Worm (Caenorhabditis elegans) whole organism, L3 larva: Measurements from ENCODE around the gene K08E5.1.

Experiments used
- R02D3.7 ChIP-seq: fragments of 150-350 bp; optimal IDR thresholded peaks from 2 replicates; lab custom pipeline; 2014; ENCODE audit warnings: missing biosample characterization, missing genetic modification characterization
- ama-1 ChIP-seq: fragments of 150-350 bp; optimal IDR thresholded peaks from 2 replicates; lab custom pipeline; 2018
- ceh-28 ChIP-seq: fragments of 150-350 bp; optimal IDR thresholded peaks from 2 replicates; lab custom pipeline; 2014; ENCODE audit warnings: missing biosample characterization, missing genetic modification reagents, missing genetic modification characterization
- daf-12 ChIP-seq: fragments of 150-350 bp; optimal IDR thresholded peaks from 2 replicates; lab custom pipeline; 2014; ENCODE audit warnings: missing biosample characterization, missing genetic modification reagents, missing genetic modification characterization
- egl-5 ChIP-seq: fragments of 150-350 bp; optimal IDR thresholded peaks from 2 replicates; lab custom pipeline; 2017; ENCODE audit warnings: missing biosample characterization, missing genetic modification reagents, missing genetic modification characterization, inconsistent platforms
- elt-1 ChIP-seq: fragments of 150-350 bp; optimal IDR thresholded peaks from 2 replicates; lab custom pipeline; 2014; ENCODE audit warnings: missing biosample characterization, missing genetic modification characterization
- elt-2 ChIP-seq: sonication (generic microtip); optimal IDR thresholded peaks from 2 replicates; lab custom pipeline; 2016; ENCODE audit warnings: missing genetic modification reagents, mild to moderate bottlenecking, missing genetic modification characterization, missing compliant biosample characterization
- elt-3 ChIP-seq, 3 experiments: fragments of 150-350 bp in 1 of 3; sonication (generic microtip) in 2 of 3; optimal IDR thresholded peaks; 2 replicates in 2 of 3; 4 replicates in 1 of 3; lab custom pipeline; 2014 to 2017; ENCODE audit warnings: missing biosample characterization in 3 of 3, missing genetic modification characterization in 3 of 3
- fkh-10 ChIP-seq: sonication (generic microtip); optimal IDR thresholded peaks from 2 replicates; lab custom pipeline; 2017; ENCODE audit warnings: missing biosample characterization, missing genetic modification reagents, missing genetic modification characterization
- fkh-2 ChIP-seq: fragments of 150-350 bp; optimal IDR thresholded peaks from 2 replicates; lab custom pipeline; 2014; ENCODE audit warnings: missing biosample characterization, missing genetic modification reagents, missing genetic modification characterization
- hmg-11 ChIP-seq: sonication (generic microtip); optimal IDR thresholded peaks from 2 replicates; lab custom pipeline; 2016; ENCODE audit warnings: missing genetic modification characterization, missing compliant biosample characterization
- jun-1 ChIP-seq: fragments of 150-350 bp; optimal IDR thresholded peaks from 2 replicates; lab custom pipeline; 2014; ENCODE audit warnings: missing biosample characterization, missing genetic modification reagents, missing genetic modification characterization
- lin-15B ChIP-seq: fragments of 150-350 bp; optimal IDR thresholded peaks from 2 replicates; lab custom pipeline; 2014; ENCODE audit warnings: missing biosample characterization, missing genetic modification characterization
- lin-39 ChIP-seq: fragments of 150-350 bp; optimal IDR thresholded peaks from 2 replicates; lab custom pipeline; 2018; ENCODE audit warnings: missing biosample characterization, missing genetic modification reagents, missing genetic modification characterization
- lsy-12 ChIP-seq: sonication (generic microtip); optimal IDR thresholded peaks from 2 replicates; lab custom pipeline; 2016; ENCODE audit warnings: mild to moderate bottlenecking, missing genetic modification characterization, missing compliant biosample characterization
- nfya-1 ChIP-seq: sonication (generic microtip); optimal IDR thresholded peaks from 2 replicates; lab custom pipeline; 2017; ENCODE audit warnings: missing genetic modification characterization, mild to moderate bottlenecking, missing compliant biosample characterization, antibody characterized with exemption, moderate library complexity; ENCODE audit not compliant: insufficient read depth
- nhr-11 ChIP-seq: fragments of 150-350 bp; optimal IDR thresholded peaks from 2 replicates; lab custom pipeline; 2014; ENCODE audit warnings: missing biosample characterization, missing genetic modification characterization
- nhr-12 ChIP-seq: fragments of 150-350 bp; optimal IDR thresholded peaks from 2 replicates; lab custom pipeline; 2014; ENCODE audit warnings: missing biosample characterization, missing genetic modification characterization
- nhr-23 ChIP-seq: fragments of 150-350 bp; optimal IDR thresholded peaks from 2 replicates; lab custom pipeline; 2014; ENCODE audit warnings: missing biosample characterization, missing genetic modification reagents, missing genetic modification characterization
- nhr-25 ChIP-seq: sonication (generic microtip); optimal IDR thresholded peaks from 2 replicates; lab custom pipeline; 2017; ENCODE audit warnings: missing biosample characterization, missing genetic modification characterization
- nhr-28 ChIP-seq: fragments of 150-350 bp; optimal IDR thresholded peaks from 2 replicates; lab custom pipeline; 2014; ENCODE audit warnings: missing biosample characterization, missing genetic modification characterization
- nhr-43 ChIP-seq: sonication (generic microtip); optimal IDR thresholded peaks from 2 replicates; lab custom pipeline; 2016; ENCODE audit warnings: mild to moderate bottlenecking, missing genetic modification characterization, missing compliant biosample characterization; ENCODE audit not compliant: poor library complexity, severe bottlenecking
- nhr-67 ChIP-seq: fragments of 150-350 bp; optimal IDR thresholded peaks from 2 replicates; lab custom pipeline; 2014; ENCODE audit warnings: missing biosample characterization, missing genetic modification characterization
- nhr-76 ChIP-seq: fragments of 150-350 bp; sonication (generic microtip); optimal IDR thresholded peaks from 5 replicates; lab custom pipeline; 2014; ENCODE audit warnings: missing biosample characterization, missing genetic modification characterization
- nhr-77 ChIP-seq: fragments of 150-350 bp; optimal IDR thresholded peaks from 2 replicates; lab custom pipeline; 2014; ENCODE audit warnings: missing biosample characterization, missing genetic modification characterization
- pha-4 ChIP-seq: fragments of 150-350 bp; optimal IDR thresholded peaks from 2 replicates; lab custom pipeline; 2014; ENCODE audit warnings: missing biosample characterization, missing genetic modification reagents, missing genetic modification characterization
- pqm-1 ChIP-seq: fragments of 150-350 bp; optimal IDR thresholded peaks from 2 replicates; lab custom pipeline; 2017; ENCODE audit warnings: missing biosample characterization, missing genetic modification characterization, inconsistent platforms
- sea-2 ChIP-seq: fragments of 150-350 bp; sonication (generic microtip); optimal IDR thresholded peaks from 4 replicates; lab custom pipeline; 2014; ENCODE audit warnings: missing biosample characterization, missing genetic modification reagents, missing genetic modification characterization
- snpc-4 ChIP-seq: fragments of 150-350 bp; optimal IDR thresholded peaks from 2 replicates; lab custom pipeline; 2014; ENCODE audit warnings: missing biosample characterization, missing genetic modification characterization
- tbx-2 ChIP-seq: sonication (generic microtip); optimal IDR thresholded peaks from 2 replicates; lab custom pipeline; 2016; ENCODE audit warnings: mild to moderate bottlenecking, missing genetic modification characterization, missing compliant biosample characterization
- ztf-4 ChIP-seq: fragments of 150-350 bp; optimal IDR thresholded peaks from 2 replicates; lab custom pipeline; 2014; ENCODE audit warnings: missing biosample characterization, missing genetic modification characterization

The K08E5.1 gene

ce11 chrIII:10118818-10119217 lies 27.8 kb downstream of the K08E5.1 start, which contains the start of gene ZK1128.3:
TSS of gene ZK1128.3 (minus strand) at chrIII:10118918.
- no peak for TF ChIP-seq lin-39
- TF ChIP-seq nhr-23 (tag; lab: Kevin White, UChicago), result no peak
- no peak for TF ChIP-seq ceh-28 (tag; lab: Kevin White, UChicago)
- no peak for TF ChIP-seq R02D3.7 (tag; lab: Kevin White, UChicago)
- no peak for TF ChIP-seq nhr-43
- TF ChIP-seq nhr-67 (tag; lab: Kevin White, UChicago), result no peak
- TF ChIP-seq ama-1 (lab: Kevin White, UChicago), result no peak

- peak; percentile 18 for TF ChIP-seq nhr-23 (tag; lab: Kevin White, UChicago)
- TF ChIP-seq ceh-28 (tag; lab: Kevin White, UChicago), result no peak
- TF ChIP-seq R02D3.7 (tag; lab: Kevin White, UChicago), result peak; percentile 85
- peak; percentile 51 for TF ChIP-seq pha-4
- peak; percentile 45 for TF ChIP-seq lin-15B (tag; lab: Kevin White, UChicago)
- TF ChIP-seq nfya-1, result peak; percentile 39
- no peak for TF ChIP-seq ama-1 (lab: Kevin White, UChicago)
Measured at ce11 chrIII:10114662-10115061, 31.9 kb downstream of the K08E5.1 start, which contains the start of the genes ZK1128.1 and mett-10. TSS of gene ZK1128.1 (minus strand) at chrIII:10114760. TSS of gene mett-10 (plus strand) at chrIII:10115036.

ce11 chrIII:10112958-10113357 lies 33.6 kb downstream of the K08E5.1 start, which contains the start of gene vps-29:
TSS of gene vps-29 (minus strand) at chrIII:10113058.
- TF ChIP-seq nhr-11 (tag; lab: Kevin White, UChicago), result no peak
- no peak for TF ChIP-seq daf-12 (tag; lab: Kevin White, UChicago)
- TF ChIP-seq tbx-2 (tag; lab: Kevin White, UChicago), result no peak
- TF ChIP-seq nhr-77 (tag; lab: Kevin White, UChicago), result no peak
- TF ChIP-seq nfya-1, result no peak
- TF ChIP-seq jun-1, result no peak
- TF ChIP-seq nhr-28, result no peak
- no peak for TF ChIP-seq nhr-76 (tag; lab: Kevin White, UChicago)
- no peak for TF ChIP-seq hmg-11
- no peak for TF ChIP-seq ceh-28 (tag; lab: Kevin White, UChicago)
- no peak for TF ChIP-seq elt-3 (tag; optimal IDR thresholded peaks at IDR 0.05; lab: Kevin White, UChicago)

- TF ChIP-seq elt-1 (tag; lab: Kevin White, UChicago) (no peak), nhr-28 (no peak), elt-2 (no peak), nhr-23 (tag; lab: Kevin White, UChicago) (no peak), nhr-67 (tag; lab: Kevin White, UChicago) (no peak), nfya-1 (no peak), lsy-12 (tag; lab: Kevin White, UChicago) (no peak), nhr-12 (tag; lab: Kevin White, UChicago) (no peak), ceh-28 (tag; lab: Kevin White, UChicago) (no peak), egl-5 (tag; lab: Kevin White, UChicago) (no peak), nhr-11 (tag; lab: Kevin White, UChicago) (no peak), pqm-1 (tag; lab: Kevin White, UChicago) (no peak), daf-12 (tag; lab: Kevin White, UChicago) (no peak)
Measured at ce11 chrIII:10108995-10109394, 37.6 kb downstream of the K08E5.1 start, which contains the start of gene T16H12.9. TSS of gene T16H12.9 (plus strand) at chrIII:10109295.

ce11 chrIII:10106390-10106789 lies 40.2 kb downstream of the K08E5.1 start, which contains the start of gene srt-55:
TSS of gene srt-55 (minus strand) at chrIII:10106490.
- no peak for TF ChIP-seq pha-4
- no peak for TF ChIP-seq fkh-2
- no peak for TF ChIP-seq fkh-10
- no peak for TF ChIP-seq nhr-67 (tag; lab: Kevin White, UChicago)
- TF ChIP-seq nhr-25 (tag; lab: Kevin White, UChicago), result no peak
- TF ChIP-seq lin-15B (tag; lab: Kevin White, UChicago), result no peak
- no peak for TF ChIP-seq nhr-43
- no peak for TF ChIP-seq daf-12 (tag; lab: Kevin White, UChicago)
- TF ChIP-seq ztf-4 (tag; lab: Kevin White, UChicago), result no peak
- no peak for TF ChIP-seq nhr-77 (tag; lab: Kevin White, UChicago)
- TF ChIP-seq sea-2 (GFP tag; lab: Kevin White, UChicago), result no peak
- TF ChIP-seq snpc-4 (tag; lab: Kevin White, UChicago), result no peak
- TF ChIP-seq, all 47 proteins: peak for 0
